Worm (Caenorhabditis elegans) whole organism, mixed stage, embryonic: ENCODE data around the gene srw-42.
"Not testable (repeated sequence)": the region's sequence is repeated elsewhere in the genome, so short reads cannot be mapped to it uniquely, and the experiment has no call there.

ENCODE experiments used
- bed-3 ChIP-seq: fragments of 200-800 bp; sonication (Bioruptor generic); optimal IDR thresholded peaks from 3 replicates; lab custom pipeline; 2018; ENCODE audit warnings: mild to moderate bottlenecking, missing genetic modification characterization, moderate library complexity, missing compliant biosample characterization
- blmp-1 ChIP-seq: fragments of 150-350 bp; optimal IDR thresholded peaks from 2 replicates; lab custom pipeline; 2014; ENCODE audit warnings: missing biosample characterization, missing genetic modification characterization
- ceh-39 ChIP-seq: fragments of 150-350 bp; optimal IDR thresholded peaks from 2 replicates; lab custom pipeline; 2014; ENCODE audit warnings: missing biosample characterization, missing genetic modification characterization
- ceh-43 ChIP-seq: fragments of 200-800 bp; sonication (Bioruptor generic); optimal IDR thresholded peaks from 2 replicates; lab custom pipeline; 2018; ENCODE audit warnings: mild to moderate bottlenecking, missing genetic modification characterization, moderate library complexity, missing compliant biosample characterization
- ceh-83 ChIP-seq: fragments of 200-800 bp; sonication (Bioruptor generic); optimal IDR thresholded peaks from 2 replicates; lab custom pipeline; 2018; ENCODE audit warnings: mild to moderate bottlenecking, missing genetic modification characterization, missing compliant biosample characterization
- ces-1 ChIP-seq: fragments of 150-350 bp; optimal IDR thresholded peaks from 2 replicates; lab custom pipeline; 2014; ENCODE audit warnings: missing biosample characterization, missing genetic modification reagents, missing genetic modification characterization
- cnd-1 ChIP-seq: fragments of 200-800 bp; sonication (Bioruptor generic); optimal IDR thresholded peaks from 2 replicates; lab custom pipeline; 2018; ENCODE audit warnings: mild to moderate bottlenecking, missing genetic modification characterization, missing compliant biosample characterization
- elt-1 ChIP-seq: sonication (generic microtip); optimal IDR thresholded peaks from 2 replicates; lab custom pipeline; 2017; ENCODE audit warnings: missing genetic modification characterization, mild to moderate bottlenecking, missing compliant biosample characterization, antibody characterized with exemption, moderate library complexity, borderline replicate concordance; ENCODE audit not compliant: insufficient read depth
- elt-3 ChIP-seq: fragments of 150-350 bp; optimal IDR thresholded peaks from 2 replicates; lab custom pipeline; 2014; ENCODE audit warnings: missing biosample characterization, missing genetic modification characterization
- ham-2 ChIP-seq: fragments of 200-800 bp; sonication (Bioruptor generic); optimal IDR thresholded peaks from 2 replicates; lab custom pipeline; 2018; ENCODE audit warnings: mild to moderate bottlenecking, missing genetic modification characterization, missing compliant biosample characterization
- hlh-1 ChIP-seq: fragments of 150-350 bp; optimal IDR thresholded peaks from 2 replicates; lab custom pipeline; 2014; ENCODE audit warnings: missing biosample characterization, missing genetic modification reagents, missing genetic modification characterization
- lin-13 ChIP-seq: fragments of 150-350 bp; optimal IDR thresholded peaks from 2 replicates; lab custom pipeline; 2014; ENCODE audit warnings: missing biosample characterization, missing genetic modification characterization
- lin-32 ChIP-seq: fragments of 200-800 bp; sonication (Bioruptor generic); optimal IDR thresholded peaks from 2 replicates; lab custom pipeline; 2018; ENCODE audit warnings: mild to moderate bottlenecking, missing genetic modification characterization, missing compliant biosample characterization
- lsy-2 ChIP-seq: fragments of 150-350 bp; optimal IDR thresholded peaks from 2 replicates; lab custom pipeline; 2014; ENCODE audit warnings: missing biosample characterization, missing genetic modification characterization
- mab-5 ChIP-seq: fragments of 150-350 bp; optimal IDR thresholded peaks from 2 replicates; lab custom pipeline; 2014; ENCODE audit warnings: missing biosample characterization, missing genetic modification characterization
- mls-2 ChIP-seq: sonication (generic microtip); optimal IDR thresholded peaks from 2 replicates; lab custom pipeline; 2016; ENCODE audit warnings: mild to moderate bottlenecking, missing genetic modification characterization, moderate library complexity, missing compliant biosample characterization
- nhr-12 ChIP-seq: fragments of 150-350 bp; optimal IDR thresholded peaks from 2 replicates; lab custom pipeline; 2014; ENCODE audit warnings: missing biosample characterization, missing genetic modification characterization
- nhr-2 ChIP-seq: fragments of 150-350 bp; optimal IDR thresholded peaks from 2 replicates; lab custom pipeline; 2014; ENCODE audit warnings: missing biosample characterization, missing genetic modification characterization
- nhr-237 ChIP-seq: fragments of 150-350 bp; optimal IDR thresholded peaks from 2 replicates; lab custom pipeline; 2014; ENCODE audit warnings: missing biosample characterization, missing genetic modification characterization
- nhr-76 ChIP-seq: sonication (generic microtip); optimal IDR thresholded peaks from 2 replicates; lab custom pipeline; 2017; ENCODE audit warnings: missing biosample characterization, missing genetic modification characterization
- pha-4 ChIP-seq: fragments of 150-350 bp; optimal IDR thresholded peaks from 2 replicates; lab custom pipeline; 2018; ENCODE audit warnings: missing biosample characterization, missing genetic modification reagents, missing genetic modification characterization
- sptf-1 ChIP-seq: sonication (generic microtip); optimal IDR thresholded peaks from 2 replicates; lab custom pipeline; 2017; ENCODE audit warnings: mild to moderate bottlenecking, missing genetic modification characterization, moderate library complexity, missing compliant biosample characterization
- tbx-8 ChIP-seq: fragments of 200-800 bp; sonication (Bioruptor generic); optimal IDR thresholded peaks from 2 replicates; lab custom pipeline; 2018; ENCODE audit warnings: mild to moderate bottlenecking, missing genetic modification characterization, moderate library complexity, missing compliant biosample characterization
- unc-120 ChIP-seq: sonication (generic microtip); optimal IDR thresholded peaks from 2 replicates; lab custom pipeline; 2017; ENCODE audit warnings: missing genetic modification characterization, missing compliant biosample characterization; ENCODE audit not compliant: poor library complexity, severe bottlenecking
- unc-39 ChIP-seq: fragments of 150-350 bp; optimal IDR thresholded peaks from 2 replicates; lab custom pipeline; 2014; ENCODE audit warnings: missing biosample characterization, missing genetic modification characterization
- unc-62 ChIP-seq: fragments of 150-350 bp; optimal IDR thresholded peaks from 2 replicates; lab custom pipeline; 2014; ENCODE audit warnings: missing biosample characterization, missing genetic modification reagents, missing genetic modification characterization
- zip-8 ChIP-seq: fragments of 150-350 bp; optimal IDR thresholded peaks from 2 replicates; lab custom pipeline; 2014; ENCODE audit warnings: missing biosample characterization, missing genetic modification characterization
- ztf-11 ChIP-seq: fragments of 150-350 bp; optimal IDR thresholded peaks from 2 replicates; lab custom pipeline; 2014; ENCODE audit warnings: missing biosample characterization, missing genetic modification characterization

The srw-42 gene

DNA sequence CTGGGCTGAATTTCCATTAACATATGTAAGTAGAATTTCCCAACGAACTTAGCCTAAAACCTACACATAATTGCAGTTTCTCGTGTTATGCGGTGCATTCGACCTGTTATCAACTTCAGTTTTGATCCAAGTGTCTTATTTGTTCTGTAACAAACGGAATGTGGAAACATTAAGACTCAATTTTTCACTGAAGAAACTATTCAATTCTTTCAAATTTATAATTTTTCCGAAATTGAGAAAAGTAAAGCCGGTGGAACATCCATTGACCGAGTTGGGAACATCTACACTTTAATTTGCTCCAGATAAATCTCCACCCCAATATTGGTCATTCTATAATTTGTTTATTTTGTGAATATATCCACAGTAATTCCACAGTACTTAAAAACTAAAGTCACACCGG is 19.2 kb downstream of the srw-42 start:
- TF ChIP-seq unc-62 (no peak), cnd-1 (tag; lab: Kevin White, UChicago) (no peak), lin-32 (GFP tag; lab: Kevin White, UChicago) (no peak), ceh-83 (GFP tag; lab: Kevin White, UChicago) (no peak)

DNA sequence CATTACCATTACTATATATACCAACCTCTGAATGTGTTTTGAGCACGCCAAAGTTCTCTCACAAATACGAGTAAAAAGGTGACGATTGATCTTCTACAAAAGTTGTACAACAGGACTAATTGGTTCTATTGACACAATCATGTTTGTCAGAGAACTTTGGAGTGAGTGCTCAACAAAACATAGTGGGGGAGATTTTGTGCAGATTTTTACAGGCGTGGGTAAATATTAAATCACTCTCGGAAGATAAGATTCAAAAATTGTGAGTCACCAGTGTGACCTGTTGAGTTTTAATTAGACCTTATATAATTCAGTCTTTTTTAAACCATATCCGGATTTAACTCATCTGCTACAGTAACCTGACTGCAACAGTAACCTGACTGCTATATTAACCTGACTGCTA is 21.4 kb downstream of the srw-42 start, which contains the start of gene F14F8.8:
Gene F14F8.8, minus strand, starts transcription at position 101 of the 400 bp plus-strand sequence.
- TF ChIP-seq cnd-1 (tag; lab: Kevin White, UChicago) (no peak), lsy-2 (tag; lab: Kevin White, UChicago) (no peak)
- TF ChIP-seq, all 35 proteins: peak for 0

DNA sequence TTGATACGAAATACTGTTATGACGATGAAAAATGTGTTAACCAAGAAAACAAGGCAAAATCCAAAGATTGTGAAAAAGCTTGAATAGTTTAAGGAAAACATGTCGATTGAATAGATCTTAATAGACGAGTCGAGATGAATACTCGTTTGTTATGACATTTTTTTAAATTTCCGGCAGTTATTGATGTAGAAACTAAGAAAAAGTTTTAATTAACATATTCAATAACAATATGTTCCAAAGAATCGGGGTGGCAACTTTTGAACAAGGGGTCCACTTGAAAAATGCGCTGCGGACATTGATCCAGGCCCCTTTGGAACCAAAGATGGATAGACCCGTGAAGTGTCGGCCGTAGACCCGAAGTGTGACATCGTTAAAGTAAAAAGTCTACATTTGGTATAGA is 22.4 kb downstream of the srw-42 start, which contains the start of gene str-61:
Gene str-61, minus strand, starts transcription at position 101 of the 400 bp plus-strand sequence.
- TF ChIP-seq sptf-1 (tag; lab: Kevin White, UChicago) = no peak
- no peak for TF ChIP-seq ceh-43 (GFP tag; lab: Kevin White, UChicago)
- no peak for TF ChIP-seq mab-5 (tag; lab: Kevin White, UChicago)
- TF ChIP-seq bed-3 (GFP tag; lab: Kevin White, UChicago) = no peak
- no peak for TF ChIP-seq nhr-76
- no peak for TF ChIP-seq ceh-83 (GFP tag; lab: Kevin White, UChicago)
- TF ChIP-seq nhr-237 (tag; lab: Kevin White, UChicago) = no peak

DNA sequence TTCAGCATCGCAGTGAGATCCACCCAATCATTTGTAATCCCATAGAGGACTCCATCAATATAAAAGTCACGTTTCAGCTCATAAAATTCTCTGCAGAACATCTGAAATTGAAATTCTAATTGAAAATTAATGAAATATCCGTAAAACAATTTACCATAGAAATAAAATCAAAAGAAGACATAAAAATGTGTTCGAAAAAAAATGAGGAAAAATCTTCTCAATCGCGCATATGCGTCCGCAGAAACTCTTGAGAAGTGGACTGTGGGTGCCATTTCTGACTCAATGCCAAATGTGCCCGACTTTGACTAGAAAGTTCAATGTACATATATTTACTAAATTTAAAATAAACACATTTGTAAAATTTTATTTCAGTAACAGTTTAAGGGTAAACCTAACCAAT is 25.2 kb downstream of the srw-42 start, which contains the start of gene F14F8.9:
Gene F14F8.9, minus strand, starts transcription at position 101 of the 400 bp plus-strand sequence.
- no peak for TF ChIP-seq mls-2
- no peak for TF ChIP-seq hlh-1
- TF ChIP-seq nhr-12 = no peak
- TF ChIP-seq unc-62 = no peak
- TF ChIP-seq unc-39 (tag; lab: Kevin White, UChicago) = no peak
- TF ChIP-seq nhr-76 = no peak
- TF ChIP-seq zip-8 (tag; lab: Kevin White, UChicago) = no peak

DNA sequence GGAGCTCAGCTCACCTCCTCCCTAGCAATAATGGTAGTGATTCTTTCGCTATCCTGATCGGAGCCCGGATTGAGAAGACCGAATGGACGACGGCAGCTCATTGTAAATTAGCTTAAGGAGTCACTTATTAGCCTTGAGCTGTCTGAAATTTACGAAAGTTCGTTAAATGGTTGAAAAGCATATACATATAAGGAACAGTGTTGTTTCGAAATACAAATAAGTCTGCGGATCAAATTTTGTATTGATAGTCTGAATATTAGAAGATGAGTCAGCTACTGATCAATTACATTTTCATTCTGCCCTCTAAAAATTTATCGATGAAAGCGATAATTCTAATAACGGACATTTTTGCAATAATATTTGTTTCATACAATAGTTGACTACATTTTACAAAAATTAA is 27.0 kb downstream of the srw-42 start, which contains the start of gene F14F8.14:
Gene F14F8.14, minus strand, starts transcription at position 101 of the 400 bp plus-strand sequence.
- no peak for TF ChIP-seq lsy-2 (tag; lab: Kevin White, UChicago)
- no peak for TF ChIP-seq blmp-1
- no peak for TF ChIP-seq zip-8 (tag; lab: Kevin White, UChicago)
- TF ChIP-seq elt-1 (tag; lab: Kevin White, UChicago) = no peak
- no peak for TF ChIP-seq pha-4
- TF ChIP-seq nhr-76 = no peak
- TF ChIP-seq nhr-237 (tag; lab: Kevin White, UChicago) = no peak
- no peak for TF ChIP-seq elt-3 (tag; lab: Kevin White, UChicago)
- no peak for TF ChIP-seq ztf-11 (tag; lab: Kevin White, UChicago)
- TF ChIP-seq tbx-8 (GFP tag; lab: Kevin White, UChicago) = no peak
- TF ChIP-seq unc-120 (tag; lab: Kevin White, UChicago) = no peak
- no peak for TF ChIP-seq mls-2
- no peak for TF ChIP-seq ces-1 (GFP tag; lab: Kevin White, UChicago)
- TF ChIP-seq nhr-2 (tag; lab: Kevin White, UChicago) = no peak
- no peak for TF ChIP-seq hlh-1
- TF ChIP-seq unc-62 = no peak
- no peak for TF ChIP-seq mab-5 (tag; lab: Kevin White, UChicago)
- TF ChIP-seq ham-2 (GFP tag; lab: Kevin White, UChicago) = no peak
- TF ChIP-seq lin-13 (tag; lab: Kevin White, UChicago) = no peak

DNA sequence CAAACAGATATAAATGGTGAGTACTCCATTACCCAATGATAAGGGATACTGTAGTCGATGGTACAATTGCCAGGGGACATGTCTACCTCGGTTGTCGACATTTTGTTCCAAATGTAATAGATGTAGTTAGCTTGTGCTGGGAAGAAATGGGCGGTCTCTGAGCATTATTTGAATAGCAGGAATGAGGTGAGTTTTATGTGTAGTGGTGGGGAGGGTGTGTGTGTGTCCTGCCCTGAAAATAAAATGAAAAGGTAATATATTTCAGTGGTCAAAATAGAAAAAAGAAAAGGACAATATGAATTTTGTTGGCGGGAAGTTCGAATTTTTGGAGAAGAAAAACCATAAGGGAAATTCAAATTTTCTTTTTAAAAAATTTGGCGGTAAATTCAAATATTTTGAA is 32.8 kb downstream of the srw-42 start, which contains the start of gene Y70C5B.2:
Gene Y70C5B.2, minus strand, starts transcription at position 101 of the 400 bp plus-strand sequence.
- TF ChIP-seq hlh-1, nhr-12, pha-4: not testable (repeated sequence)

DNA sequence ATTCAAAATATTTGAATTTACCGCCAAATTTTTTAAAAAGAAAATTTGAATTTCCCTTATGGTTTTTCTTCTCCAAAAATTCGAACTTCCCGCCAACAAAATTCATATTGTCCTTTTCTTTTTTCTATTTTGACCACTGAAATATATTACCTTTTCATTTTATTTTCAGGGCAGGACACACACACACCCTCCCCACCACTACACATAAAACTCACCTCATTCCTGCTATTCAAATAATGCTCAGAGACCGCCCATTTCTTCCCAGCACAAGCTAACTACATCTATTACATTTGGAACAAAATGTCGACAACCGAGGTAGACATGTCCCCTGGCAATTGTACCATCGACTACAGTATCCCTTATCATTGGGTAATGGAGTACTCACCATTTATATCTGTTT is 39.4 kb downstream of the srw-42 start, which contains the start of gene W06G6.15:
Gene W06G6.15, plus strand, starts transcription at position 301 of the 400 bp plus-strand sequence.
- TF ChIP-seq ces-1 (GFP tag; lab: Kevin White, UChicago); zip-8 (tag; lab: Kevin White, UChicago); ceh-39 (tag; lab: Kevin White, UChicago): not testable (repeated sequence)
